Fruit fly (Drosophila melanogaster) whole organism, prepupa: ENCODE measurements around the gene Parp1.

Source experiments
- CG10631 ChIP-seq: fragments of 200-800 bp; sonication (Bioruptor generic); optimal IDR thresholded peaks from 2 replicates; lab custom pipeline; 2016; ENCODE audit warnings: missing biosample characterization, missing genetic modification characterization
- CG3032 ChIP-seq: fragments of 200-800 bp; optimal IDR thresholded peaks from 2 replicates; lab custom pipeline; 2019; ENCODE audit warnings: missing biosample characterization, mild to moderate bottlenecking, missing genetic modification characterization, moderate library complexity
- CG9139 ChIP-seq: fragments of 200-800 bp; sonication (Bioruptor generic); optimal IDR thresholded peaks from 3 replicates; lab custom pipeline; 2017; ENCODE audit warnings: missing biosample characterization, mild to moderate bottlenecking, missing genetic modification characterization
- Eip75B ChIP-seq: fragments of 200-800 bp; sonication (Bioruptor generic); optimal IDR thresholded peaks from 3 replicates; lab custom pipeline; 2016; ENCODE audit warnings: missing biosample characterization, missing genetic modification characterization
- Met ChIP-seq: fragments of 200-800 bp; sonication (Bioruptor generic); optimal IDR thresholded peaks from 3 replicates; lab custom pipeline; 2016; ENCODE audit warnings: missing biosample characterization, missing genetic modification characterization
- Sox102F ChIP-seq: fragments of 200-800 bp; sonication (Bioruptor generic); optimal IDR thresholded peaks from 2 replicates; lab custom pipeline; 2016; ENCODE audit warnings: missing biosample characterization, mild to moderate bottlenecking, missing genetic modification characterization
- eg ChIP-seq: fragments of 200-800 bp; sonication (Bioruptor generic); IDR thresholded peaks from 3 replicates; pipeline ENCODE4 v1.3.6; 2022; ENCODE audit warnings: missing biosample characterization, missing genetic modification characterization
- fkh ChIP-seq: fragments of 200-800 bp; sonication (Bioruptor generic); optimal IDR thresholded peaks from 3 replicates; lab custom pipeline; 2017; ENCODE audit warnings: missing biosample characterization, mild to moderate bottlenecking, missing genetic modification characterization, moderate library complexity
- lz ChIP-seq: fragments of 200-800 bp; sonication (Bioruptor generic); optimal IDR thresholded peaks from 3 replicates; lab custom pipeline; 2016; ENCODE audit warnings: missing biosample characterization, missing genetic modification characterization

DNA sequence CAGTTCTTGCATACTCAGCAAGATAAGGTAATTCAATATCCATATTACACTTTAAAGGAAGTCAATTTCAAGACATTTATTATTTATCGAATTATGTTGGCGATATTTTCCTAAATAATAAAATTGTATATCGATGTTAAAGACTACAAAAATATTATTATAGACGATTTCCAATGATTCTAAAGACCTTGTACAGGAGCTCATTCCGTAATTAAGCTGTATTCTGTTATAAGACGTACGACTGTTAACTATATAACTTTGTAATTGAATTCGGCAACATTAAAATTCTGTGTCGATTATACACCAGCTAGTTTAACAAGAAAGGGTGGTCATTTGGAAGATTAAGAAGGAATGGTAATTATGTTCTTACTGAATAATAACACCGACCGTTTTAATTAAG, at the start of gene Parp1:
- TF ChIP-seq Eip75B (no peak), Sox102F (GFP tag; lab: Kevin White, UChicago) (no peak), eg (GFP tag; lab: Robert Waterston, UW) (no peak), CG10631 (GFP tag; lab: Kevin White, UChicago) (no peak), CG3032 (tag; lab: Kevin White, UChicago) (no peak), lz (GFP tag; lab: Kevin White, UChicago) (no peak), CG9139 (GFP tag; lab: Kevin White, UChicago) (no peak), fkh (no peak), Met (GFP tag; lab: Kevin White, UChicago) (no peak)
